Fruit fly (Drosophila melanogaster) whole organism, embryonic: Measurements from ENCODE around the gene Gycalpha99B.
A peak's percentile ranks its signal among the peaks of the same experiment; 100 is the strongest.

Source experiments
- Atf3 ChIP-seq: fragments of 200-800 bp; sonication (Bioruptor generic); optimal IDR thresholded peaks from 3 replicates; lab custom pipeline; 2016; ENCODE audit warnings: missing biosample characterization, missing genetic modification characterization
- CG10565 ChIP-seq: fragments of 200-800 bp; sonication (Bioruptor generic); optimal IDR thresholded peaks from 3 replicates; lab custom pipeline; 2016; ENCODE audit warnings: missing biosample characterization, mild to moderate bottlenecking, missing genetic modification characterization
- CG11504 ChIP-seq: fragments of 200-800 bp; sonication (Bioruptor generic); optimal IDR thresholded peaks from 3 replicates; lab custom pipeline; 2019; ENCODE audit warnings: missing biosample characterization, mild to moderate bottlenecking, missing genetic modification characterization, moderate library complexity
- CG12071 ChIP-seq: fragments of 200-800 bp; sonication (Bioruptor generic); optimal IDR thresholded peaks from 3 replicates; lab custom pipeline; 2018; ENCODE audit warnings: missing biosample characterization, mild to moderate bottlenecking, missing genetic modification characterization
- CG12155 ChIP-seq: fragments of 200-800 bp; sonication (Bioruptor generic); optimal IDR thresholded peaks from 3 replicates; lab custom pipeline; 2016; ENCODE audit warnings: missing biosample characterization, missing genetic modification characterization
- CG12219 ChIP-seq: fragments of 200-800 bp; sonication (Bioruptor generic); optimal IDR thresholded peaks from 3 replicates; lab custom pipeline; 2018; ENCODE audit warnings: missing biosample characterization, mild to moderate bottlenecking, missing genetic modification characterization
- CG12236 ChIP-seq: fragments of 200-800 bp; sonication (Bioruptor generic); optimal IDR thresholded peaks from 2 replicates; lab custom pipeline; 2016; ENCODE audit warnings: missing biosample characterization, missing genetic modification characterization
- CG13424 ChIP-seq: fragments of 200-800 bp; sonication (Bioruptor generic); optimal IDR thresholded peaks from 2 replicates; lab custom pipeline; 2019; ENCODE audit warnings: missing biosample characterization, mild to moderate bottlenecking, missing genetic modification characterization, moderate library complexity
- CG14014 ChIP-seq: fragments of 200-800 bp; sonication (Bioruptor generic); IDR thresholded peaks from 2 replicates; pipeline ENCODE4 v1.3.6; 2022; ENCODE audit warnings: missing biosample characterization, missing genetic modification characterization
- CG14710 ChIP-seq: fragments of 200-800 bp; sonication (Bioruptor generic); optimal IDR thresholded peaks from 3 replicates; lab custom pipeline; 2019; ENCODE audit warnings: missing biosample characterization, mild to moderate bottlenecking, missing genetic modification characterization, moderate library complexity
- CG1832 ChIP-seq: fragments of 200-800 bp; sonication (Bioruptor generic); optimal IDR thresholded peaks from 2 replicates; lab custom pipeline; 2017; ENCODE audit warnings: missing biosample characterization, mild to moderate bottlenecking, missing genetic modification characterization, inconsistent platforms
- CG2678 ChIP-seq: fragments of 200-800 bp; sonication (Bioruptor generic); optimal IDR thresholded peaks from 3 replicates; lab custom pipeline; 2019; ENCODE audit warnings: missing biosample characterization, mild to moderate bottlenecking, missing genetic modification characterization, moderate library complexity
- CG30403 ChIP-seq: fragments of 200-800 bp; sonication (Bioruptor generic); optimal IDR thresholded peaks from 3 replicates; lab custom pipeline; 2016; ENCODE audit warnings: missing biosample characterization, missing genetic modification characterization
- CG32532 ChIP-seq: fragments of 200-800 bp; sonication (Bioruptor generic); IDR thresholded peaks from 2 replicates; pipeline ENCODE4 v1.3.6; 2022; ENCODE audit warnings: missing biosample characterization, missing genetic modification characterization
- CG4282 ChIP-seq: fragments of 200-800 bp; sonication (Bioruptor generic); optimal IDR thresholded peaks from 2 replicates; lab custom pipeline; 2016; ENCODE audit warnings: missing biosample characterization, missing genetic modification characterization
- CG4854 ChIP-seq: fragments of 200-800 bp; sonication (Bioruptor generic); optimal IDR thresholded peaks from 2 replicates; lab custom pipeline; 2016; ENCODE audit warnings: missing biosample characterization, missing genetic modification characterization, inconsistent platforms
- CG6765 ChIP-seq: fragments of 200-800 bp; sonication (Bioruptor generic); optimal IDR thresholded peaks from 3 replicates; lab custom pipeline; 2017; ENCODE audit warnings: missing biosample characterization, mild to moderate bottlenecking, missing genetic modification characterization
- CG6854 ChIP-seq: fragments of 200-800 bp; sonication (Bioruptor generic); optimal IDR thresholded peaks from 3 replicates; lab custom pipeline; 2017; ENCODE audit warnings: missing biosample characterization, mild to moderate bottlenecking, missing genetic modification characterization
- CG7556 ChIP-seq: fragments of 200-800 bp; sonication (Bioruptor generic); optimal IDR thresholded peaks from 2 replicates; lab custom pipeline; 2017; ENCODE audit warnings: missing biosample characterization, mild to moderate bottlenecking, missing genetic modification characterization
- CG7928 ChIP-seq: fragments of 200-800 bp; sonication (Bioruptor generic); optimal IDR thresholded peaks from 2 replicates; lab custom pipeline; 2017; ENCODE audit warnings: missing biosample characterization, mild to moderate bottlenecking, missing genetic modification characterization
- CG8290 ChIP-seq, 3 experiments: fragments of 200-800 bp; sonication (Bioruptor generic); optimal IDR thresholded peaks; 2 replicates each; lab custom pipeline; 2016 to 2019; ENCODE audit warnings: missing biosample characterization in 3 of 3, missing genetic modification characterization in 3 of 3, mild to moderate bottlenecking in 2 of 3, moderate library complexity in 1 of 3
- CG8359 ChIP-seq: fragments of 200-800 bp; sonication (Bioruptor generic); optimal IDR thresholded peaks from 2 replicates; lab custom pipeline; 2017; ENCODE audit warnings: missing biosample characterization, mild to moderate bottlenecking, missing genetic modification characterization, borderline replicate concordance
- Chrac-16 ChIP-seq: fragments of 200-800 bp; sonication (Bioruptor generic); optimal IDR thresholded peaks from 3 replicates; lab custom pipeline; 2016; ENCODE audit warnings: missing biosample characterization, missing genetic modification characterization
- Dip2 ChIP-seq: fragments of 200-800 bp; sonication (Bioruptor generic); IDR thresholded peaks from 2 replicates; pipeline ENCODE4 v1.3.6; 2022; ENCODE audit warnings: missing biosample characterization, missing genetic modification characterization
- Dip3 ChIP-seq: fragments of 200-800 bp; sonication (Bioruptor generic); optimal IDR thresholded peaks from 3 replicates; lab custom pipeline; 2016; ENCODE audit warnings: missing biosample characterization, missing genetic modification characterization
- Doc2 ChIP-seq: fragments of 200-800 bp; sonication (Bioruptor generic); IDR thresholded peaks from 2 replicates; pipeline ENCODE4 v1.3.6; 2022; ENCODE audit warnings: missing biosample characterization, missing genetic modification characterization
- E2f1 ChIP-seq: fragments of 200-800 bp; sonication (Bioruptor generic); IDR thresholded peaks from 2 replicates; pipeline ENCODE4 v1.3.6; 2022; ENCODE audit warnings: missing biosample characterization, missing genetic modification characterization
- Fer3 ChIP-seq: fragments of 200-800 bp; sonication (Bioruptor generic); optimal IDR thresholded peaks from 2 replicates; lab custom pipeline; 2018; ENCODE audit warnings: missing biosample characterization, mild to moderate bottlenecking, missing genetic modification characterization, moderate library complexity
- H15 ChIP-seq: fragments of 200-800 bp; sonication (Bioruptor generic); IDR thresholded peaks from 3 replicates; pipeline ENCODE4 v1.3.6; 2022; ENCODE audit warnings: missing biosample characterization, missing genetic modification characterization
- Hr51 ChIP-seq, 2 experiments: fragments of 200-800 bp; sonication (Bioruptor generic); optimal IDR thresholded peaks; 2 replicates in 1 of 2; 3 replicates in 1 of 2; lab custom pipeline; 2016 to 2018; ENCODE audit warnings: missing biosample characterization in 2 of 2, missing genetic modification characterization in 2 of 2, mild to moderate bottlenecking in 1 of 2, moderate library complexity in 1 of 2
- Lpt ChIP-seq: fragments of >200 bp; optimal IDR thresholded peaks from 2 replicates; lab custom pipeline; 2018; ENCODE audit warnings: missing biosample characterization, missing genetic modification characterization
- Myb ChIP-seq: fragments of 200-800 bp; sonication (Bioruptor generic); optimal IDR thresholded peaks from 2 replicates; lab custom pipeline; 2016; ENCODE audit warnings: missing biosample characterization, missing genetic modification characterization
- Sox102F ChIP-seq: fragments of 200-800 bp; sonication (Bioruptor generic); optimal IDR thresholded peaks from 2 replicates; lab custom pipeline; 2018; ENCODE audit warnings: missing biosample characterization, mild to moderate bottlenecking, missing genetic modification characterization, moderate library complexity
- Usf ChIP-seq: fragments of 200-800 bp; sonication (Bioruptor generic); optimal IDR thresholded peaks from 2 replicates; lab custom pipeline; 2017; ENCODE audit warnings: missing genotype, missing biosample characterization, missing genetic modification characterization
- amos ChIP-seq: fragments of 200-800 bp; sonication (Bioruptor generic); IDR thresholded peaks from 2 replicates; pipeline ENCODE4 v1.3.6; 2022; ENCODE audit warnings: missing biosample characterization, missing genetic modification characterization; ENCODE audit not compliant: partially characterized antibody
- ato ChIP-seq: fragments of 200-800 bp; sonication (Bioruptor generic); IDR thresholded peaks from 2 replicates; pipeline ENCODE4 v1.3.6; 2022; ENCODE audit warnings: missing biosample characterization, missing genetic modification characterization; ENCODE audit not compliant: partially characterized antibody
- bab2 ChIP-seq: fragments of 200-800 bp; sonication (Bioruptor generic); optimal IDR thresholded peaks from 2 replicates; lab custom pipeline; 2016; ENCODE audit warnings: missing biosample characterization, missing genetic modification characterization
- cad ChIP-seq: fragments of >200 bp; optimal IDR thresholded peaks from 2 replicates; lab custom pipeline; 2017; ENCODE audit warnings: missing biosample characterization, missing genetic modification characterization
- cato ChIP-seq: fragments of 200-800 bp; sonication (Bioruptor generic); optimal IDR thresholded peaks from 2 replicates; lab custom pipeline; 2016; ENCODE audit warnings: missing biosample characterization, missing genetic modification characterization, borderline replicate concordance
- gce ChIP-seq: fragments of 200-800 bp; sonication (Bioruptor generic); IDR thresholded peaks from 3 replicates; pipeline ENCODE4 v1.3.6; 2022; ENCODE audit warnings: missing biosample characterization, missing genetic modification characterization
- gcm ChIP-seq: fragments of 200-800 bp; sonication (Bioruptor generic); optimal IDR thresholded peaks from 2 replicates; lab custom pipeline; 2019; ENCODE audit warnings: missing biosample characterization, mild to moderate bottlenecking, missing genetic modification characterization, moderate library complexity
- hbn ChIP-seq: fragments of 200-800 bp; sonication (Bioruptor generic); IDR thresholded peaks from 2 replicates; pipeline ENCODE4 v1.3.6; 2022; ENCODE audit warnings: missing biosample characterization, missing genetic modification characterization; ENCODE audit not compliant: partially characterized antibody
- mam ChIP-seq: fragments of 200-800 bp; sonication (Bioruptor generic); optimal IDR thresholded peaks from 3 replicates; lab custom pipeline; 2016; ENCODE audit warnings: missing biosample characterization, missing genetic modification characterization
- nerfin-2 ChIP-seq: fragments of 200-800 bp; sonication (Bioruptor generic); IDR thresholded peaks from 2 replicates; pipeline ENCODE4 v1.3.6; 2022; ENCODE audit warnings: missing biosample characterization, missing genetic modification characterization; ENCODE audit not compliant: partially characterized antibody
- onecut ChIP-seq: fragments of 200-800 bp; sonication (Bioruptor generic); IDR thresholded peaks from 2 replicates; pipeline ENCODE4 v1.3.6; 2022; ENCODE audit warnings: missing biosample characterization, missing genetic modification characterization
- org-1 ChIP-seq: fragments of 200-800 bp; sonication (Bioruptor generic); optimal IDR thresholded peaks from 2 replicates; lab custom pipeline; 2017; ENCODE audit warnings: missing biosample characterization, missing genetic modification characterization
- pum ChIP-seq: fragments of 200-800 bp; sonication (Bioruptor generic); optimal IDR thresholded peaks from 2 replicates; lab custom pipeline; 2016; ENCODE audit warnings: missing biosample characterization, missing genetic modification characterization
- sob ChIP-seq: fragments of 200-800 bp; sonication (Bioruptor generic); IDR thresholded peaks from 2 replicates; pipeline ENCODE4 v1.3.6; 2022; ENCODE audit warnings: missing biosample characterization, missing genetic modification characterization
- tio ChIP-seq: fragments of 200-800 bp; sonication (Bioruptor generic); optimal IDR thresholded peaks from 2 replicates; lab custom pipeline; 2017; ENCODE audit warnings: missing biosample characterization, missing genetic modification characterization, inconsistent platforms
- trh ChIP-seq: fragments of 200-800 bp; sonication (Bioruptor generic); optimal IDR thresholded peaks from 2 replicates; lab custom pipeline; 2016; ENCODE audit warnings: missing biosample characterization, missing genetic modification characterization
- tx ChIP-seq: fragments of 200-800 bp; sonication (Bioruptor generic); optimal IDR thresholded peaks from 2 replicates; lab custom pipeline; 2016; ENCODE audit warnings: missing biosample characterization, missing genetic modification characterization

Gene Gycalpha99B

DNA sequence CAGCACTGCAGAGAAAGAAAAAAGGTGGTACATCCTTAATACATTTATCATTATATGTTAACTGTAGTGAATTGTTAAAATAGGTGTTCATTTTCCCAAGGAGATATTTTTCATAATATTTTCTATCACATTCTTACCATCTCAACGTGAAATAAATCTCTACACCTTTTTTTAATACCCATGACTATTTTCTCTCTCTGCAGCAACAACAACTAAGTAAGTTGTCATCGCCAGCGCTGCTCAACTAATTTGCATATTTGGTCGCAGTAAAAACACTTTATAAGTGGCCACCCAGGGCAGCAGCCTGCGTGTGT is 8.2 kb downstream of the Gycalpha99B start (continued):
- TF ChIP-seq Doc2 (GFP tag; lab: Robert Waterston, UW), result no peak
- no peak for TF ChIP-seq Lpt (GFP tag; lab: Kevin White, UChicago)
- TF ChIP-seq cad (GFP tag; lab: Kevin White, UChicago), result no peak
- no peak for TF ChIP-seq CG1832
- no peak for TF ChIP-seq Myb (GFP tag; lab: Kevin White, UChicago)
- no peak for TF ChIP-seq CG4282
- TF ChIP-seq Fer3 (tag; lab: Kevin White, UChicago), result peak; percentile 45
- TF ChIP-seq CG7556 (GFP tag; lab: Kevin White, UChicago), result peak; percentile 46
- TF ChIP-seq Hr51 (GFP tag; optimal IDR thresholded peaks at IDR 0.05; lab: Kevin White, UChicago), result peak in 1 of 2 experiments; percentile 55
- TF ChIP-seq CG14014 (GFP tag; lab: Robert Waterston, UW), result no peak
- TF ChIP-seq tx (GFP tag; lab: Kevin White, UChicago), result no peak
- TF ChIP-seq org-1, result no peak
- TF ChIP-seq gce (GFP tag; lab: Robert Waterston, UW), result no peak
- peak; percentile 47 for TF ChIP-seq CG14710 (tag; lab: Kevin White, UChicago)
- TF ChIP-seq gcm (GFP tag; lab: Kevin White, UChicago), result no peak
- peak; percentile 35 for TF ChIP-seq CG12219 (GFP tag; lab: Kevin White, UChicago)
- TF ChIP-seq CG13424, result peak; percentile 58
- TF ChIP-seq CG7928 (GFP tag; lab: Kevin White, UChicago), result no peak
- peak; percentile 50 for TF ChIP-seq CG30403 (GFP tag; lab: Kevin White, UChicago)
- peak; percentile 62 for TF ChIP-seq CG2678
- no peak for TF ChIP-seq tio (GFP tag; lab: Kevin White, UChicago)
- TF ChIP-seq Usf (GFP tag; lab: Kevin White, UChicago), result no peak
- no peak for TF ChIP-seq CG6854 (GFP tag; lab: Kevin White, UChicago)
- no peak for TF ChIP-seq cato (GFP tag; lab: Kevin White, UChicago)
- peak; percentile 0 for TF ChIP-seq Chrac-16 (GFP tag; lab: Kevin White, UChicago)
- TF ChIP-seq H15 (GFP tag; lab: Robert Waterston, UW), result no peak
- no peak for TF ChIP-seq hbn (GFP tag; lab: Robert Waterston, UW)
- TF ChIP-seq amos, result no peak
- no peak for TF ChIP-seq CG8290 (GFP tag; optimal IDR thresholded peaks at IDR 0.05; lab: Kevin White, UChicago)
- TF ChIP-seq CG8290 (tag; optimal IDR thresholded peaks at IDR 0.05; lab: Kevin White, UChicago), result no peak
- 0 out of 2 replicates have a peak, but pooled peaks have one; percentile 15 for TF ChIP-seq sob (GFP tag; lab: Robert Waterston, UW)
- no peak for TF ChIP-seq pum (GFP tag; lab: Kevin White, UChicago)
- TF ChIP-seq mam (GFP tag; lab: Kevin White, UChicago), result no peak
- no peak for TF ChIP-seq Atf3 (GFP tag; lab: Kevin White, UChicago)
- no peak for TF ChIP-seq CG10565 (GFP tag; lab: Kevin White, UChicago)
- no peak for TF ChIP-seq CG8359 (GFP tag; lab: Kevin White, UChicago)
- no peak for TF ChIP-seq E2f1 (GFP tag; lab: Robert Waterston, UW)
- TF ChIP-seq Dip2, result no peak
- TF ChIP-seq CG12155 (GFP tag; lab: Kevin White, UChicago), result no peak
- TF ChIP-seq CG32532 (GFP tag; lab: Robert Waterston, UW), result no peak
- TF ChIP-seq CG12071 (GFP tag; lab: Kevin White, UChicago), result peak; percentile 9
- TF ChIP-seq CG4854 (GFP tag; lab: Kevin White, UChicago), result no peak
- TF ChIP-seq Dip3, result no peak
- TF ChIP-seq CG11504, result peak; percentile 71
- no peak for TF ChIP-seq trh (GFP tag; lab: Kevin White, UChicago)
- TF ChIP-seq onecut (GFP tag; lab: Robert Waterston, UW), result no peak
- TF ChIP-seq CG6765, result no peak
- TF ChIP-seq bab2 (GFP tag; lab: Kevin White, UChicago), result peak; percentile 28
- TF ChIP-seq nerfin-2, result no peak
- TF ChIP-seq ato (GFP tag; lab: Robert Waterston, UW), result no peak
- TF ChIP-seq CG12236 (GFP tag; lab: Kevin White, UChicago), result no peak
- TF ChIP-seq Sox102F, result peak; percentile 69
